Fruit fly (Drosophila melanogaster) whole organism, prepupa: ENCODE measurements around the gene bi.

Experiments used
- CG16779 ChIP-seq: fragments of 200-800 bp; sonication (Bioruptor generic); optimal IDR thresholded peaks from 3 replicates; lab custom pipeline; 2017; ENCODE audit warnings: missing biosample characterization, mild to moderate bottlenecking, missing genetic modification characterization
- CG3032 ChIP-seq: fragments of 200-800 bp; optimal IDR thresholded peaks from 2 replicates; lab custom pipeline; 2019; ENCODE audit warnings: missing biosample characterization, mild to moderate bottlenecking, missing genetic modification characterization, moderate library complexity
- CG4318 ChIP-seq: fragments of 200-800 bp; sonication (Bioruptor generic); optimal IDR thresholded peaks from 3 replicates; lab custom pipeline; 2017; ENCODE audit warnings: missing biosample characterization, mild to moderate bottlenecking, missing genetic modification characterization
- Eip93F ChIP-seq: fragments of 200-800 bp; sonication (Bioruptor generic); optimal IDR thresholded peaks from 2 replicates; lab custom pipeline; 2016; ENCODE audit warnings: missing biosample characterization, mild to moderate bottlenecking, missing genetic modification characterization
- Smox ChIP-seq: fragments of 200-800 bp; sonication (Bioruptor generic); optimal IDR thresholded peaks from 3 replicates; lab custom pipeline; 2016; ENCODE audit warnings: missing biosample characterization, missing genetic modification characterization
- net ChIP-seq: fragments of 200-800 bp; sonication (Bioruptor generic); optimal IDR thresholded peaks from 3 replicates; lab custom pipeline; 2016; ENCODE audit warnings: missing biosample characterization, missing genetic modification characterization
- salr ChIP-seq, 2 experiments: fragments of 200-800 bp; sonication (Bioruptor generic); optimal IDR thresholded peaks; 3 replicates each; lab custom pipeline; 2016 to 2018; ENCODE audit warnings: missing biosample characterization in 2 of 2, missing genetic modification characterization in 2 of 2, mild to moderate bottlenecking in 1 of 2

dm6 chrX:4526754-4527153 is 114.1 kb downstream of the bi start:
- no peak for TF ChIP-seq CG16779 (tag; lab: Kevin White, UChicago)
- no peak for TF ChIP-seq net (GFP tag; lab: Kevin White, UChicago)
- no peak for TF ChIP-seq Eip93F
- no peak for TF ChIP-seq CG3032
- no peak for TF ChIP-seq Smox (GFP tag; lab: Kevin White, UChicago)
- TF ChIP-seq CG4318 (GFP tag; lab: Kevin White, UChicago): no peak
- TF ChIP-seq salr (GFP tag; optimal IDR thresholded peaks at IDR 0.05; lab: Kevin White, UChicago): no peak
